Worm (Caenorhabditis elegans) whole organism, late embryonic: ENCODE results near the gene D1014.13.

Source experiments
- dmd-4 ChIP-seq: sonication (generic microtip); optimal IDR thresholded peaks from 2 replicates; lab custom pipeline; 2016; ENCODE audit warnings: borderline replicate concordance, missing genetic modification characterization, missing compliant biosample characterization
- ets-4 ChIP-seq: sonication (generic microtip); optimal IDR thresholded peaks from 2 replicates; lab custom pipeline; 2016; ENCODE audit warnings: missing genetic modification characterization, missing compliant biosample characterization
- nfya-1 ChIP-seq: sonication (generic microtip); optimal IDR thresholded peaks from 2 replicates; lab custom pipeline; 2017; ENCODE audit warnings: missing genetic modification characterization, mild to moderate bottlenecking, missing compliant biosample characterization, antibody characterized with exemption, moderate library complexity
- nhr-11 ChIP-seq: fragments of 150-350 bp; optimal IDR thresholded peaks from 2 replicates; lab custom pipeline; 2014; ENCODE audit warnings: missing biosample characterization, missing genetic modification characterization
- odd-2 ChIP-seq: sonication (generic microtip); optimal IDR thresholded peaks from 2 replicates; lab custom pipeline; 2017; ENCODE audit warnings: antibody characterized with exemption, mild to moderate bottlenecking, missing genetic modification characterization, missing compliant biosample characterization
- pha-4 ChIP-seq: fragments of 150-350 bp; optimal IDR thresholded peaks from 2 replicates; lab custom pipeline; 2018; ENCODE audit warnings: missing biosample characterization, missing genetic modification reagents, missing genetic modification characterization
- pqm-1 ChIP-seq: sonication (generic microtip); optimal IDR thresholded peaks from 2 replicates; lab custom pipeline; 2016; ENCODE audit warnings: missing genetic modification characterization, missing compliant biosample characterization
- ref-2 ChIP-seq: sonication (generic microtip); optimal IDR thresholded peaks from 2 replicates; lab custom pipeline; 2016; ENCODE audit warnings: missing genetic modification characterization, missing compliant biosample characterization
- unc-55 ChIP-seq: sonication (generic microtip); optimal IDR thresholded peaks from 2 replicates; lab custom pipeline; 2017; ENCODE audit warnings: missing biosample characterization, missing genetic modification reagents, missing genetic modification characterization

ce11 chrV:8178279-8178678, 32.9 kb downstream of the D1014.13 start:
- TF ChIP-seq ref-2 = no peak
- no peak for TF ChIP-seq pqm-1 (tag; lab: Kevin White, UChicago)
- no peak for TF ChIP-seq unc-55 (GFP tag; lab: Kevin White, UChicago)
- TF ChIP-seq nhr-11 = no peak
- no peak for TF ChIP-seq dmd-4 (tag; lab: Kevin White, UChicago)
- TF ChIP-seq pha-4 (tag; lab: Kevin White, UChicago) = no peak
- TF ChIP-seq ets-4 (tag; lab: Kevin White, UChicago) = no peak
- TF ChIP-seq nfya-1 = no peak
- TF ChIP-seq odd-2 (tag; lab: Kevin White, UChicago) = no peak
